Worm (Caenorhabditis elegans) whole organism, late embryonic: Measurements from ENCODE around the gene let-756.

ENCODE experiments used
- F13H6.1 ChIP-seq: sonication (generic microtip); optimal IDR thresholded peaks from 2 replicates; lab custom pipeline; 2016; ENCODE audit warnings: missing genetic modification characterization, missing compliant biosample characterization
- K02D7.2 ChIP-seq: sonication (generic microtip); optimal IDR thresholded peaks from 2 replicates; lab custom pipeline; 2017; ENCODE audit warnings: mild to moderate bottlenecking, missing genetic modification characterization, missing compliant biosample characterization
- K09A11.1 ChIP-seq: sonication (generic microtip); optimal IDR thresholded peaks from 2 replicates; lab custom pipeline; 2017; ENCODE audit warnings: antibody characterized with exemption, mild to moderate bottlenecking, missing genetic modification characterization, missing compliant biosample characterization; ENCODE audit not compliant: insufficient read depth
- T23F11.4 ChIP-seq: fragments of 200-800 bp; sonication (Bioruptor generic); optimal IDR thresholded peaks from 2 replicates; lab custom pipeline; 2018; ENCODE audit warnings: mild to moderate bottlenecking, missing genetic modification characterization, missing compliant biosample characterization
- Y22D7AL.16 ChIP-seq: sonication (generic microtip); optimal IDR thresholded peaks from 2 replicates; lab custom pipeline; 2016; ENCODE audit warnings: missing genetic modification characterization, missing compliant biosample characterization
- ahr-1 ChIP-seq: sonication (generic microtip); optimal IDR thresholded peaks from 2 replicates; lab custom pipeline; 2016; ENCODE audit warnings: missing genetic modification characterization, missing compliant biosample characterization
- ceh-14 ChIP-seq: sonication (generic microtip); optimal IDR thresholded peaks from 2 replicates; lab custom pipeline; 2016; ENCODE audit warnings: missing genotype, missing genetic modification characterization, missing compliant biosample characterization
- ceh-2 ChIP-seq: sonication (generic microtip); optimal IDR thresholded peaks from 2 replicates; lab custom pipeline; 2016; ENCODE audit warnings: missing genotype, missing genetic modification characterization, missing compliant biosample characterization
- ceh-22 ChIP-seq: sonication (generic microtip); optimal IDR thresholded peaks from 2 replicates; lab custom pipeline; 2017; ENCODE audit warnings: missing biosample characterization, missing genetic modification characterization
- ceh-24 ChIP-seq: sonication (generic microtip); optimal IDR thresholded peaks from 2 replicates; lab custom pipeline; 2016; ENCODE audit warnings: mild to moderate bottlenecking, missing genetic modification characterization, missing compliant biosample characterization
- ceh-34 ChIP-seq: sonication (generic microtip); optimal IDR thresholded peaks from 2 replicates; lab custom pipeline; 2016; ENCODE audit warnings: mild to moderate bottlenecking, missing genetic modification characterization, missing compliant biosample characterization
- ceh-45 ChIP-seq: fragments of 200-800 bp; sonication (Bioruptor generic); IDR thresholded peaks from 2 replicates; pipeline ENCODE4 v1.3.6; 2022; ENCODE audit warnings: missing genetic modification reagents, missing genetic modification characterization, missing compliant biosample characterization
- ceh-9 ChIP-seq: sonication (generic microtip); optimal IDR thresholded peaks from 2 replicates; lab custom pipeline; 2016; ENCODE audit warnings: mild to moderate bottlenecking, missing genetic modification characterization, inconsistent platforms, missing compliant biosample characterization
- che-1 ChIP-seq: sonication (generic microtip); optimal IDR thresholded peaks from 2 replicates; lab custom pipeline; 2016; ENCODE audit warnings: mild to moderate bottlenecking, missing genetic modification characterization, missing compliant biosample characterization
- dmd-4 ChIP-seq: sonication (generic microtip); optimal IDR thresholded peaks from 2 replicates; lab custom pipeline; 2016; ENCODE audit warnings: borderline replicate concordance, missing genetic modification characterization, missing compliant biosample characterization
- dve-1 ChIP-seq: sonication (generic microtip); optimal IDR thresholded peaks from 2 replicates; lab custom pipeline; 2017; ENCODE audit warnings: antibody characterized with exemption, mild to moderate bottlenecking, missing genetic modification characterization, missing compliant biosample characterization
- elt-2 ChIP-seq: sonication (generic microtip); optimal IDR thresholded peaks from 2 replicates; lab custom pipeline; 2016; ENCODE audit warnings: missing genetic modification reagents, missing genetic modification characterization, missing compliant biosample characterization
- ets-4 ChIP-seq: sonication (generic microtip); optimal IDR thresholded peaks from 2 replicates; lab custom pipeline; 2016; ENCODE audit warnings: missing genetic modification characterization, missing compliant biosample characterization
- eyg-1 ChIP-seq: sonication (generic microtip); optimal IDR thresholded peaks from 2 replicates; lab custom pipeline; 2016; ENCODE audit warnings: missing genotype, missing genetic modification characterization, missing compliant biosample characterization
- fax-1 ChIP-seq: sonication (generic microtip); optimal IDR thresholded peaks from 2 replicates; lab custom pipeline; 2016; ENCODE audit warnings: missing genotype, missing genetic modification characterization, missing compliant biosample characterization
- gmeb-2 ChIP-seq: sonication (generic microtip); optimal IDR thresholded peaks from 2 replicates; lab custom pipeline; 2016; ENCODE audit warnings: missing genetic modification characterization, inconsistent platforms, missing compliant biosample characterization
- hlh-13 ChIP-seq: fragments of 200-800 bp; sonication (Bioruptor generic); optimal IDR thresholded peaks from 2 replicates; lab custom pipeline; 2018; ENCODE audit warnings: mild to moderate bottlenecking, missing genetic modification characterization, missing compliant biosample characterization
- hlh-15 ChIP-seq: sonication (generic microtip); optimal IDR thresholded peaks from 2 replicates; lab custom pipeline; 2016; ENCODE audit warnings: missing genetic modification characterization, missing compliant biosample characterization
- hlh-30 ChIP-seq: sonication (generic microtip); optimal IDR thresholded peaks from 2 replicates; lab custom pipeline; 2017; ENCODE audit warnings: antibody characterized with exemption, missing genetic modification characterization, missing compliant biosample characterization; ENCODE audit not compliant: insufficient read depth
- madf-2 ChIP-seq: sonication (generic microtip); optimal IDR thresholded peaks from 2 replicates; lab custom pipeline; 2017; ENCODE audit warnings: missing genetic modification characterization, missing compliant biosample characterization
- mec-3 ChIP-seq: sonication (generic microtip); optimal IDR thresholded peaks from 2 replicates; lab custom pipeline; 2016; ENCODE audit warnings: borderline replicate concordance, missing genetic modification characterization, missing compliant biosample characterization
- nfya-1 ChIP-seq: sonication (generic microtip); optimal IDR thresholded peaks from 2 replicates; lab custom pipeline; 2017; ENCODE audit warnings: missing genetic modification characterization, mild to moderate bottlenecking, missing compliant biosample characterization, antibody characterized with exemption, moderate library complexity
- nhr-11 ChIP-seq: fragments of 150-350 bp; optimal IDR thresholded peaks from 2 replicates; lab custom pipeline; 2014; ENCODE audit warnings: missing biosample characterization, missing genetic modification characterization
- nhr-232 ChIP-seq: sonication (generic microtip); optimal IDR thresholded peaks from 2 replicates; lab custom pipeline; 2016; ENCODE audit warnings: missing genetic modification characterization, missing compliant biosample characterization
- npax-4 ChIP-seq: sonication (generic microtip); optimal IDR thresholded peaks from 2 replicates; lab custom pipeline; 2016; ENCODE audit warnings: missing genetic modification characterization, missing compliant biosample characterization
- pha-2 ChIP-seq: sonication (generic microtip); optimal IDR thresholded peaks from 2 replicates; lab custom pipeline; 2017; ENCODE audit warnings: mild to moderate bottlenecking, missing genetic modification characterization, missing compliant biosample characterization
- pqm-1 ChIP-seq: sonication (generic microtip); optimal IDR thresholded peaks from 2 replicates; lab custom pipeline; 2016; ENCODE audit warnings: missing genetic modification characterization, missing compliant biosample characterization
- ref-2 ChIP-seq: sonication (generic microtip); optimal IDR thresholded peaks from 2 replicates; lab custom pipeline; 2016; ENCODE audit warnings: missing genetic modification characterization, missing compliant biosample characterization
- sox-4 ChIP-seq: sonication (generic microtip); optimal IDR thresholded peaks from 2 replicates; lab custom pipeline; 2017; ENCODE audit warnings: mild to moderate bottlenecking, missing genetic modification characterization, inconsistent platforms, missing compliant biosample characterization
- unc-42 ChIP-seq: sonication (generic microtip); optimal IDR thresholded peaks from 2 replicates; lab custom pipeline; 2016; ENCODE audit warnings: missing genotype, missing genetic modification characterization, missing compliant biosample characterization
- unc-55 ChIP-seq: sonication (generic microtip); optimal IDR thresholded peaks from 2 replicates; lab custom pipeline; 2017; ENCODE audit warnings: missing biosample characterization, missing genetic modification reagents, missing genetic modification characterization
- zip-5 ChIP-seq: sonication (generic microtip); optimal IDR thresholded peaks from 2 replicates; lab custom pipeline; 2016; ENCODE audit warnings: missing genetic modification characterization, missing compliant biosample characterization
- ztf-16 ChIP-seq: sonication (generic microtip); optimal IDR thresholded peaks from 2 replicates; lab custom pipeline; 2017; ENCODE audit warnings: missing genetic modification characterization, missing compliant biosample characterization

let-756 gene

DNA sequence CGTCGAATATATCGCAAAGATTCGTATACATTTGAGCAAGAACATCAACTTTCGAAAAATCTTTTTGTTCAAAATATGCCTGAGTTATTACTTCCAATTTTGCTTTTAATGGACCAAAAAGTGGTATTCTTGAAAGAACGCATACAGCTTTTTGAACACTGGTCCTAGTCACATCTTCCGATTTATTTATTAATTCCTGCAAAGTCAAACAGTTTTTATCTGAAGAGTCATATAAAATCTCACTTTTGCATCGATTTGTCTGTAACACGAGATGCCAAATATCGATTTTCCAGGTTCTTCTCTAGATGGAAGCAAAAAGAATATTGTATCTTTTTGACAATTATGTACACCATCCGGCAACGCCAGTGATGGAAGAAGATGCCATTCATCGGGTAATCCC is 42.9 kb downstream of the let-756 start:
- TF ChIP-seq pqm-1 (tag; lab: Kevin White, UChicago) (no peak), hlh-15 (no peak), elt-2 (tag; lab: Kevin White, UChicago) (no peak), ceh-14 (tag; lab: Kevin White, UChicago) (no peak), ets-4 (tag; lab: Kevin White, UChicago) (no peak), eyg-1 (tag; lab: Kevin White, UChicago) (no peak), pha-2 (tag; lab: Kevin White, UChicago) (no peak), K09A11.1 (tag; lab: Kevin White, UChicago) (no peak), unc-42 (tag; lab: Kevin White, UChicago) (no peak), ceh-2 (tag; lab: Kevin White, UChicago) (no peak), unc-55 (GFP tag; lab: Kevin White, UChicago) (no peak), ceh-22 (no peak), dve-1 (tag; lab: Kevin White, UChicago) (no peak), nhr-232 (tag; lab: Kevin White, UChicago) (no peak), ceh-9 (no peak), ztf-16 (tag; lab: Kevin White, UChicago) (no peak), gmeb-2 (tag; lab: Kevin White, UChicago) (no peak), nfya-1 (tag; lab: Kevin White, UChicago) (no peak), ahr-1 (tag; lab: Kevin White, UChicago) (no peak), F13H6.1 (tag; lab: Kevin White, UChicago) (no peak)

DNA sequence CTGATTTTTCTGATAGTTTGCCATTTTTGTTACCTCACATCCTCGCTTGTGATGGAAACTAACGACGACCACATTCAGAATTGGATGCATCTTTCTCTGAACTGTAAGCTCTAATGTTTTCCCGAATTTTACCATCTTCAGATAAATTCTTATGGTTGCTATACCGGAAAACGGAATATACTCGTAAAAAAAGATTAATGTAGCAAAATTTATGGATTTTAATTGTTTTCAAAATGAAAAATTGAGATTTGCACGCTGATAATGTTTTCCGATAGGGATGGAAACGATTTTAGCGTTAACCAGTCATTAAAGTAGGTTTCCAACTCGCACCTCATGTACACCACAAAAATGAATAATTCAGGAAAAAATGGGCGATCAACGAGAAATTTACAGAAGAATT is 43.7 kb downstream of the let-756 start, which contains the start of gene T26A5.6:
Gene T26A5.6, minus strand, starts transcription at position 101 of the 400 bp plus-strand sequence.
- TF ChIP-seq dmd-4 (no peak), elt-2 (tag; lab: Kevin White, UChicago) (no peak), hlh-13 (no peak), nfya-1 (tag; lab: Kevin White, UChicago) (no peak), Y22D7AL.16 (tag; lab: Kevin White, UChicago) (no peak), ref-2 (tag; lab: Kevin White, UChicago) (no peak), K09A11.1 (tag; lab: Kevin White, UChicago) (no peak), ceh-9 (no peak)

- no peak for TF ChIP-seq pha-2 (tag; lab: Kevin White, UChicago)
- TF ChIP-seq ceh-24 (tag; lab: Kevin White, UChicago), result no peak
- TF ChIP-seq zip-5 (tag; lab: Kevin White, UChicago), result no peak
- TF ChIP-seq sox-4 (tag; lab: Kevin White, UChicago), result no peak
- TF ChIP-seq npax-4 (tag; lab: Kevin White, UChicago), result no peak
- TF ChIP-seq ceh-34 (tag; lab: Kevin White, UChicago), result no peak
- TF ChIP-seq mec-3 (tag; lab: Kevin White, UChicago), result no peak
- no peak for TF ChIP-seq fax-1 (tag; lab: Kevin White, UChicago)
- TF ChIP-seq T23F11.4 (GFP tag; lab: Kevin White, UChicago), result no peak
- TF ChIP-seq che-1 (tag; lab: Kevin White, UChicago), result no peak
- TF ChIP-seq eyg-1 (tag; lab: Kevin White, UChicago), result no peak
- TF ChIP-seq madf-2 (tag; lab: Kevin White, UChicago), result no peak
- TF ChIP-seq ceh-45 (GFP tag; lab: Robert Waterston, UW), result no peak
- TF ChIP-seq K09A11.1 (tag; lab: Kevin White, UChicago), result no peak
- no peak for TF ChIP-seq ztf-16 (tag; lab: Kevin White, UChicago)
- TF ChIP-seq ets-4 (tag; lab: Kevin White, UChicago), result no peak
- TF ChIP-seq nhr-11, result no peak
Measured at ce11 chrIII:6452278-6452677, 45.3 kb downstream of the let-756 start, which contains the start of gene set-1. Gene set-1, minus strand, starts transcription at chrIII:6452378.

DNA sequence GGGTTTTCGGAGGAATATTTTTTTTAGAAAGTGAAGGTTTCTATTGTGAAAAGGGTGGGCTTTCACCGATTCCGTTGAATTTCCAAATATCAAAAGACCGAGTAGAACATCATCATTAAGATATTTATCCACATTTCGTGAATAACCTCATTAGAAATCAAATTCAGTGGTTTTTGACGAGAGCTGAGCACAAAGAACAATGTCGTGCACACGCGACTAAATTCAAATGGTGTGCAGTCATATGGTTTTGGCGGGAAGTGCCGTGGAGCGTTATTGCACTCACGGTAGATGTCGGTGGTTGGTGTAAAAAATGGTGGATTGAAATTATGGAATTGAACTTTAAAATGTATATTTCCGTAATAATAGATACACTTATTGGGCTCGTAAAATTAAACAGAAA is 45.8 kb downstream of the let-756 start:
- TF ChIP-seq K02D7.2 (tag; lab: Kevin White, UChicago) (no peak), hlh-30 (peak; percentile 81)
